Worm (Caenorhabditis elegans) whole organism, late embryonic: ENCODE results near the gene ifo-1.
"Not testable (repeated sequence)": the region's sequence is repeated elsewhere in the genome, so short reads cannot be mapped to it uniquely, and the experiment has no call there.

Experiments
- K02D7.2 ChIP-seq: sonication (generic microtip); optimal IDR thresholded peaks from 2 replicates; lab custom pipeline; 2017; ENCODE audit warnings: mild to moderate bottlenecking, missing genetic modification characterization, missing compliant biosample characterization
- Y22D7AL.16 ChIP-seq: sonication (generic microtip); optimal IDR thresholded peaks from 2 replicates; lab custom pipeline; 2016; ENCODE audit warnings: missing genetic modification characterization, missing compliant biosample characterization
- ahr-1 ChIP-seq: sonication (generic microtip); optimal IDR thresholded peaks from 2 replicates; lab custom pipeline; 2016; ENCODE audit warnings: missing genetic modification characterization, missing compliant biosample characterization
- ceh-30 ChIP-seq: fragments of 150-350 bp; optimal IDR thresholded peaks from 2 replicates; lab custom pipeline; 2014; ENCODE audit warnings: missing biosample characterization, missing genetic modification characterization
- ceh-45 ChIP-seq: fragments of 200-800 bp; sonication (Bioruptor generic); IDR thresholded peaks from 2 replicates; pipeline ENCODE4 v1.3.6; 2022; ENCODE audit warnings: missing genetic modification reagents, missing genetic modification characterization, missing compliant biosample characterization
- ceh-48 ChIP-seq: sonication (generic microtip); optimal IDR thresholded peaks from 2 replicates; lab custom pipeline; 2016; ENCODE audit warnings: missing genetic modification characterization, inconsistent platforms, missing compliant biosample characterization
- ceh-6 ChIP-seq: fragments of 200-800 bp; sonication (Bioruptor generic); optimal IDR thresholded peaks from 2 replicates; lab custom pipeline; 2018; ENCODE audit warnings: mild to moderate bottlenecking, missing genetic modification characterization, missing compliant biosample characterization
- ceh-9 ChIP-seq: sonication (generic microtip); optimal IDR thresholded peaks from 2 replicates; lab custom pipeline; 2016; ENCODE audit warnings: mild to moderate bottlenecking, missing genetic modification characterization, inconsistent platforms, missing compliant biosample characterization
- che-1 ChIP-seq: sonication (generic microtip); optimal IDR thresholded peaks from 2 replicates; lab custom pipeline; 2016; ENCODE audit warnings: mild to moderate bottlenecking, missing genetic modification characterization, missing compliant biosample characterization
- dve-1 ChIP-seq: sonication (generic microtip); optimal IDR thresholded peaks from 2 replicates; lab custom pipeline; 2017; ENCODE audit warnings: antibody characterized with exemption, mild to moderate bottlenecking, missing genetic modification characterization, missing compliant biosample characterization
- elt-2 ChIP-seq: sonication (generic microtip); optimal IDR thresholded peaks from 2 replicates; lab custom pipeline; 2016; ENCODE audit warnings: missing genetic modification reagents, missing genetic modification characterization, missing compliant biosample characterization
- elt-4 ChIP-seq: sonication (generic microtip); optimal IDR thresholded peaks from 2 replicates; lab custom pipeline; 2016; ENCODE audit warnings: missing genetic modification characterization, missing compliant biosample characterization
- eyg-1 ChIP-seq: sonication (generic microtip); optimal IDR thresholded peaks from 2 replicates; lab custom pipeline; 2016; ENCODE audit warnings: missing genotype, missing genetic modification characterization, missing compliant biosample characterization
- fax-1 ChIP-seq: sonication (generic microtip); optimal IDR thresholded peaks from 2 replicates; lab custom pipeline; 2016; ENCODE audit warnings: missing genotype, missing genetic modification characterization, missing compliant biosample characterization
- hlh-13 ChIP-seq: fragments of 200-800 bp; sonication (Bioruptor generic); optimal IDR thresholded peaks from 2 replicates; lab custom pipeline; 2018; ENCODE audit warnings: mild to moderate bottlenecking, missing genetic modification characterization, missing compliant biosample characterization
- hlh-6 ChIP-seq: sonication (generic microtip); optimal IDR thresholded peaks from 2 replicates; lab custom pipeline; 2016; ENCODE audit warnings: missing genotype, missing genetic modification characterization, missing compliant biosample characterization
- hlh-8 ChIP-seq: sonication (generic microtip); optimal IDR thresholded peaks from 2 replicates; lab custom pipeline; 2016; ENCODE audit warnings: missing genotype, missing genetic modification characterization, missing compliant biosample characterization
- madf-2 ChIP-seq: sonication (generic microtip); optimal IDR thresholded peaks from 2 replicates; lab custom pipeline; 2017; ENCODE audit warnings: missing genetic modification characterization, missing compliant biosample characterization
- mec-3 ChIP-seq: sonication (generic microtip); optimal IDR thresholded peaks from 2 replicates; lab custom pipeline; 2016; ENCODE audit warnings: borderline replicate concordance, missing genetic modification characterization, missing compliant biosample characterization
- nfya-1 ChIP-seq: sonication (generic microtip); optimal IDR thresholded peaks from 2 replicates; lab custom pipeline; 2017; ENCODE audit warnings: missing genetic modification characterization, mild to moderate bottlenecking, missing compliant biosample characterization, antibody characterized with exemption, moderate library complexity
- nhr-11 ChIP-seq: fragments of 150-350 bp; optimal IDR thresholded peaks from 2 replicates; lab custom pipeline; 2014; ENCODE audit warnings: missing biosample characterization, missing genetic modification characterization
- npax-4 ChIP-seq: sonication (generic microtip); optimal IDR thresholded peaks from 2 replicates; lab custom pipeline; 2016; ENCODE audit warnings: missing genetic modification characterization, missing compliant biosample characterization
- pax-1 ChIP-seq: fragments of 150-350 bp; optimal IDR thresholded peaks from 2 replicates; lab custom pipeline; 2014; ENCODE audit warnings: missing biosample characterization, missing genetic modification characterization
- pha-2 ChIP-seq: sonication (generic microtip); optimal IDR thresholded peaks from 2 replicates; lab custom pipeline; 2017; ENCODE audit warnings: mild to moderate bottlenecking, missing genetic modification characterization, missing compliant biosample characterization
- pha-4 ChIP-seq: fragments of 150-350 bp; optimal IDR thresholded peaks from 2 replicates; lab custom pipeline; 2018; ENCODE audit warnings: missing biosample characterization, missing genetic modification reagents, missing genetic modification characterization
- pqm-1 ChIP-seq: sonication (generic microtip); optimal IDR thresholded peaks from 2 replicates; lab custom pipeline; 2016; ENCODE audit warnings: missing genetic modification characterization, missing compliant biosample characterization
- pros-1 ChIP-seq: fragments of 150-350 bp; optimal IDR thresholded peaks from 2 replicates; lab custom pipeline; 2014; ENCODE audit warnings: missing biosample characterization, missing genetic modification reagents, missing genetic modification characterization
- ref-2 ChIP-seq: sonication (generic microtip); optimal IDR thresholded peaks from 2 replicates; lab custom pipeline; 2016; ENCODE audit warnings: missing genetic modification characterization, missing compliant biosample characterization
- sdc-2 ChIP-seq: sonication (generic microtip); optimal IDR thresholded peaks from 2 replicates; lab custom pipeline; 2016; ENCODE audit warnings: missing genotype, missing genetic modification characterization, missing compliant biosample characterization
- sox-2 ChIP-seq: fragments of 200-800 bp; sonication (Bioruptor generic); IDR thresholded peaks from 2 replicates; pipeline ENCODE4 v1.3.6; 2022; ENCODE audit warnings: missing genetic modification reagents, missing genetic modification characterization, missing compliant biosample characterization
- sox-4 ChIP-seq: sonication (generic microtip); optimal IDR thresholded peaks from 2 replicates; lab custom pipeline; 2017; ENCODE audit warnings: mild to moderate bottlenecking, missing genetic modification characterization, inconsistent platforms, missing compliant biosample characterization
- unc-55 ChIP-seq: sonication (generic microtip); optimal IDR thresholded peaks from 2 replicates; lab custom pipeline; 2017; ENCODE audit warnings: missing biosample characterization, missing genetic modification reagents, missing genetic modification characterization
- zip-5 ChIP-seq: sonication (generic microtip); optimal IDR thresholded peaks from 2 replicates; lab custom pipeline; 2016; ENCODE audit warnings: missing genetic modification characterization, missing compliant biosample characterization

The ifo-1 gene

DNA sequence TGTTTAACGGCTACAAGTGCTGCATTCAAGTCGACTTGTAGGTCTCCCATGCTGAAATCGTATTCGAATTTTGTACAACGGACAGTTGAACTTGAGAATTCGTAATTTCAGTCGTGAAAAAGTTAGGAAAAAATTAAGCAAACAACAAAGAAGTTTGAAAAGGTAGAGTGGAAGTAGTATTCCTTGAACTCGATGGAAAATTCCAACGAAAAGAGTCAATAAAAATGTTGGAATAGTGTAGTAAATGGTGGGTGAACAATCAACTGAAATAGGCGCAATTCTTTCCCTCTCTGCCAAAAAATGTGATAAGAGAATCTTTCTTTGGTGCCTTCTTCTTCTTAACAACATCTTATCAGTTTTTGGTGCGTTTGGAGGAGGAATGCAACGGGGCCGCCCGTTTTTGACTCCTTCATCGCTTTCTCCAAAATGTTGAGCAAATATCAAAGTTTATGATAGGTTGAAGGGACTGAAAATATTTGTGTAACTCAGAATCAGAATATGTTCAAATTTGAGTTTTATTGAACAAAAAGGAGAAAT lies at the start of gene ifo-1:
ifo-1 (minus strand) TSS at position 51 of the 537 bp plus-strand sequence.
- TF ChIP-seq elt-2 (tag; lab: Kevin White, UChicago) (peak; percentile 86), pax-1 (no peak)

DNA sequence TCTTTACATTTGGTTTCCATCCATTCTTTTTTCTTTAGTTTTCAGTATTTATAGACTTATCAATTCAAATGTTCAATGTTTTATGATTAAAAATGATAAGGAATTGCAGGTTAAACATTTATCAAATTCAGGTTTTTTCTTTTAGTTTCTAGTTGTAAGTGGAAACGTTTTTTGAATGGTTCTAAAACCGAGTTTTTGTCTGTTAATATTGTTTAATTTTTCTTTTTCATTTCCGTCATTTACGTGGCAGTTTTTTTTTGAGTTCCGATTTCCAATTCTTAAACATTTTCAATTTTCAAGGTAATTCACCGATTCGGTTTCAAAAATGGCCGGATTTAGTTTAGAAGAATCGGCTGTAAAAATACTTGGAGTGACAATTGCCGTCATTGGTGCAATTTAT lies 48.4 kb upstream of the ifo-1 start, which contains the start of gene T12B3.3:
T12B3.3 (plus strand) TSS at position 301 of the 400 bp plus-strand sequence.
- not testable (repeated sequence) for TF ChIP-seq zip-5; hlh-6; ahr-1 (tag; lab: Kevin White, UChicago)

DNA sequence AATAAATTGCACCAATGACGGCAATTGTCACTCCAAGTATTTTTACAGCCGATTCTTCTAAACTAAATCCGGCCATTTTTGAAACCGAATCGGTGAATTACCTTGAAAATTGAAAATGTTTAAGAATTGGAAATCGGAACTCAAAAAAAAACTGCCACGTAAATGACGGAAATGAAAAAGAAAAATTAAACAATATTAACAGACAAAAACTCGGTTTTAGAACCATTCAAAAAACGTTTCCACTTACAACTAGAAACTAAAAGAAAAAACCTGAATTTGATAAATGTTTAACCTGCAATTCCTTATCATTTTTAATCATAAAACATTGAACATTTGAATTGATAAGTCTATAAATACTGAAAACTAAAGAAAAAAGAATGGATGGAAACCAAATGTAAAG lies 38.5 kb upstream of the ifo-1 start, which contains the start of gene Y40C5A.4:
Y40C5A.4 (minus strand) TSS at position 101 of the 400 bp plus-strand sequence.
- not testable (repeated sequence) for TF ChIP-seq sox-4; sdc-2 (tag; lab: Kevin White, UChicago); K02D7.2 (tag; lab: Kevin White, UChicago)

DNA sequence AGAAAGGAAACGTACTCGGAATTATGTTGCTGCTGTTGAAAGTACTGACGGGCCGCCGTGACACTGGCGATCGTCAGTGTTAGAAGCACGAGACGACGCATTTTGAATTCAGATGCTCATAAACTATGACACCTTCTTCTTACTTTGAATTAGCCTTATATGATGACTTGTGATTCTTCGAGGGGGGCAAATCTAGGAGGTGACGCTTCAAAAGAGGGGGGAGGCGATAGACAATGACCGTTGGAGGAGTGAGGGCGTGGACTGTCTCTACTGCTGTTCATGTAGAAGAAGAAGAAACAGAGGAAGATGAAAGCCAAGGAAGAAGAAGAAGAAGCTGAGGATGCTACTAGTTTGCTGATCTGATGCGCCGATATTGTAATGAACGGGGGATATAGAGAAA lies 20.3 kb upstream of the ifo-1 start, which contains the start of gene daf-42:
daf-42 (minus strand) TSS at position 101 of the 400 bp plus-strand sequence.
- TF ChIP-seq ahr-1 (tag; lab: Kevin White, UChicago), result no peak
- TF ChIP-seq nfya-1 (tag; lab: Kevin White, UChicago), result no peak
- no peak for TF ChIP-seq ceh-30
- no peak for TF ChIP-seq fax-1 (tag; lab: Kevin White, UChicago)
- no peak for TF ChIP-seq ref-2 (tag; lab: Kevin White, UChicago)
- no peak for TF ChIP-seq ceh-45 (GFP tag; lab: Robert Waterston, UW)
- TF ChIP-seq nhr-11 (tag; lab: Kevin White, UChicago), result no peak
- TF ChIP-seq mec-3 (tag; lab: Kevin White, UChicago), result no peak
- TF ChIP-seq elt-4, result no peak
- TF ChIP-seq pros-1 (tag; lab: Kevin White, UChicago), result no peak
- no peak for TF ChIP-seq pha-2
- TF ChIP-seq unc-55, result no peak
- TF ChIP-seq elt-2 (tag; lab: Kevin White, UChicago), result no peak
- TF ChIP-seq npax-4 (tag; lab: Kevin White, UChicago), result no peak

DNA sequence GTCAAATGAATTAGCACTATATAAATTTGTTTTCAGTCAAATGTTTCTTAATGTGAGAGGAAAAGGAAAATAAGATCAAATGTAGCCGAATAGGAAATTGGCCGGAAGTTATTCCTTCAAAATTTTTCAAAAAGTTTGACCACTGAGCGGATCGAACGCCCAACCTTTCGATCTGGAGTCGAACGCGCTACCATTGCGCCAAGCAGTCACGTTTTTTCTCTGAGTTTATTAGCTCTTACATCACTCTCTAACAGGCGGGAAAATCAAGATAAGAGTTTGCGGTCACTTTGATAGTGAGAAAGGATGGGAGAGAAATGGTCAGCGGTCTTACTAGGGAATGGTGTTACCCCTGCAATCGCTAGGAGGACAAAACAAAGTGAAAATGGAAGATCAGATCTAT lies 17.6 kb upstream of the ifo-1 start:
- TF ChIP-seq ceh-45 (GFP tag; lab: Robert Waterston, UW) (no peak), sox-4 (no peak), ceh-6 (GFP tag; lab: Kevin White, UChicago) (no peak), zip-5 (no peak), ceh-48 (tag; lab: Kevin White, UChicago) (no peak), Y22D7AL.16 (tag; lab: Kevin White, UChicago) (no peak), hlh-8 (tag; lab: Kevin White, UChicago) (no peak), pha-4 (tag; lab: Kevin White, UChicago) (no peak), hlh-13 (GFP tag; lab: Kevin White, UChicago) (no peak), eyg-1 (tag; lab: Kevin White, UChicago) (no peak), che-1 (tag; lab: Kevin White, UChicago) (no peak), ceh-9 (no peak), pqm-1 (tag; lab: Kevin White, UChicago) (no peak), ahr-1 (tag; lab: Kevin White, UChicago) (no peak), npax-4 (tag; lab: Kevin White, UChicago) (no peak), fax-1 (tag; lab: Kevin White, UChicago) (no peak), dve-1 (tag; lab: Kevin White, UChicago) (no peak)

DNA sequence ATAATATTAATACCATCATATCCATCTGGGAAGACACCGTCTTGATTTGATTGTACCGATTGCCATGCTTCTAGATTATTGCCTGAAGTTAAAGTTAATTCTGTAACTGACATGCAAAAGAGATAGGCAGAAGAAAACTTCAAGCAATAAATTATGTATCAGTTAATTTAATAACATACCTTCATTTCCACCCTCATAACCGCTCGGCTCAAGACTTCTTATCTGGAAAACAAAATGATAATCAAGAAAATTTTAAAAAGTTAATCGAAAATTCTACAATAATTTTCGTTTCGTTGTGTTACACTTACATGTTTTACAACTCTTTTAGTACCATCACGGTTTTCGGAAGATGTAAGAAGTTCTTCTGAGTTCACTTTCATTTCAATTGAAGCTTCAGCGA lies 15.7 kb upstream of the ifo-1 start:
- no peak for TF ChIP-seq sox-2
- TF ChIP-seq madf-2 (tag; lab: Kevin White, UChicago), result no peak
- no peak for TF ChIP-seq elt-4
- no peak for TF ChIP-seq pax-1
